Fruit fly (Drosophila melanogaster): ENCODE measurements around the gene CG12947.

- TF ChIP-seq CG8478 (optimal IDR thresholded peaks at IDR 0.05) (no peak), CTCF (optimal IDR thresholded peaks at IDR 0.05) (no peak)
These were observed 4.6 kb downstream of the CG12947 start, which contains the start of the genes MtnA and CG8500 for dm6 chr3R:9784341-9785062.
